Worm (Caenorhabditis elegans) whole organism, L1 larva: ENCODE results near the gene irld-61.

Source experiments
- C04F5.9 ChIP-seq: sonication (generic microtip); optimal IDR thresholded peaks from 2 replicates; lab custom pipeline; 2016; ENCODE audit warnings: missing genetic modification characterization, missing compliant biosample characterization
- C16A3.4 ChIP-seq: fragments of 150-350 bp; optimal IDR thresholded peaks from 2 replicates; lab custom pipeline; 2014; ENCODE audit warnings: missing biosample characterization, missing genetic modification characterization
- C34B4.2 ChIP-seq: sonication (generic microtip); optimal IDR thresholded peaks from 2 replicates; lab custom pipeline; 2017; ENCODE audit warnings: mild to moderate bottlenecking, missing genetic modification characterization, missing compliant biosample characterization
- F16B12.6 ChIP-seq: fragments of 150-350 bp; optimal IDR thresholded peaks from 2 replicates; lab custom pipeline; 2014; ENCODE audit warnings: missing biosample characterization, missing genetic modification characterization
- aha-1 ChIP-seq: fragments of 150-350 bp; optimal IDR thresholded peaks from 2 replicates; lab custom pipeline; 2014; ENCODE audit warnings: missing biosample characterization, missing genetic modification characterization
- alr-1 ChIP-seq: fragments of 200-800 bp; sonication (Bioruptor generic); optimal IDR thresholded peaks from 2 replicates; lab custom pipeline; 2018; ENCODE audit warnings: borderline replicate concordance, mild to moderate bottlenecking, missing genetic modification characterization, missing compliant biosample characterization
- aly-2 ChIP-seq: fragments of 150-350 bp; optimal IDR thresholded peaks from 2 replicates; lab custom pipeline; 2014; ENCODE audit warnings: missing biosample characterization, missing genetic modification characterization
- blmp-1 ChIP-seq: fragments of 150-350 bp; optimal IDR thresholded peaks from 2 replicates; lab custom pipeline; 2014; ENCODE audit warnings: missing biosample characterization, missing genetic modification characterization
- dpl-1 ChIP-seq, 3 experiments: fragments of 150-350 bp in 2 of 3; sonication (generic microtip) in 1 of 3; optimal IDR thresholded peaks; 2 replicates each; lab custom pipeline; 2014 to 2017; ENCODE audit warnings: missing biosample characterization in 3 of 3, missing genetic modification characterization in 3 of 3, missing genetic modification reagents in 3 of 3
- egl-13 ChIP-seq: sonication (generic microtip); optimal IDR thresholded peaks from 2 replicates; lab custom pipeline; 2016; ENCODE audit warnings: missing genotype, missing genetic modification reagents, missing genetic modification characterization, missing compliant biosample characterization
- egl-27 ChIP-seq, 2 experiments: fragments of 150-350 bp in 1 of 2; sonication (generic microtip); optimal IDR thresholded peaks; 3 replicates each; lab custom pipeline; 2017 to 2018; ENCODE audit warnings: missing biosample characterization in 2 of 2, missing genetic modification characterization in 2 of 2, missing genetic modification reagents in 2 of 2
- fkh-10 ChIP-seq: sonication (generic microtip); optimal IDR thresholded peaks from 2 replicates; lab custom pipeline; 2017; ENCODE audit warnings: missing biosample characterization, missing genetic modification reagents, missing genetic modification characterization
- fkh-4 ChIP-seq: sonication (generic microtip); optimal IDR thresholded peaks from 2 replicates; lab custom pipeline; 2016; ENCODE audit warnings: missing compliant biosample characterization, missing genetic modification characterization, borderline replicate concordance
- grh-1 ChIP-seq: fragments of 200-800 bp; sonication (Bioruptor generic); IDR thresholded peaks from 2 replicates; pipeline ENCODE4 v1.3.6; 2022; ENCODE audit warnings: missing genetic modification reagents, missing genetic modification characterization, missing compliant biosample characterization
- hpl-2 ChIP-seq: fragments of 150-350 bp; optimal IDR thresholded peaks from 2 replicates; lab custom pipeline; 2014; ENCODE audit warnings: missing biosample characterization, missing genetic modification reagents, missing genetic modification characterization
- jun-1 ChIP-seq: fragments of 150-350 bp; optimal IDR thresholded peaks from 2 replicates; lab custom pipeline; 2014; ENCODE audit warnings: missing biosample characterization, missing genetic modification reagents, missing genetic modification characterization
- lin-13 ChIP-seq: fragments of 150-350 bp; optimal IDR thresholded peaks from 2 replicates; lab custom pipeline; 2014; ENCODE audit warnings: missing biosample characterization, missing genetic modification reagents, missing genetic modification characterization
- lsy-2 ChIP-seq, 2 experiments: fragments of 150-350 bp; optimal IDR thresholded peaks; 2 replicates each; lab custom pipeline; 2014; ENCODE audit warnings: missing biosample characterization in 2 of 2, missing genetic modification characterization in 2 of 2
- mab-9 ChIP-seq: fragments of 200-800 bp; sonication (Bioruptor generic); IDR thresholded peaks from 2 replicates; pipeline ENCODE4 v1.3.6; 2022; ENCODE audit warnings: missing genetic modification reagents, missing genetic modification characterization, missing compliant biosample characterization
- mdl-1 ChIP-seq, 2 experiments: fragments of 150-350 bp; optimal IDR thresholded peaks; 2 replicates each; lab custom pipeline; 2014 to 2017; ENCODE audit warnings: missing biosample characterization in 2 of 2, missing genetic modification characterization in 2 of 2, inconsistent platforms in 1 of 2
- mef-2 ChIP-seq: fragments of 150-350 bp; optimal IDR thresholded peaks from 2 replicates; lab custom pipeline; 2014; ENCODE audit warnings: missing biosample characterization, missing genetic modification characterization
- mep-1 ChIP-seq: fragments of 150-350 bp; optimal IDR thresholded peaks from 2 replicates; lab custom pipeline; 2014; ENCODE audit warnings: missing biosample characterization, missing genetic modification characterization
- nhr-12 ChIP-seq: sonication (generic microtip); optimal IDR thresholded peaks from 2 replicates; lab custom pipeline; 2017; ENCODE audit warnings: missing biosample characterization, missing genetic modification characterization
- nhr-20 ChIP-seq: sonication (generic microtip); optimal IDR thresholded peaks from 2 replicates; lab custom pipeline; 2016; ENCODE audit warnings: mild to moderate bottlenecking, missing genetic modification characterization, missing compliant biosample characterization
- nhr-237 ChIP-seq: fragments of 150-350 bp; optimal IDR thresholded peaks from 2 replicates; lab custom pipeline; 2014; ENCODE audit warnings: missing biosample characterization, missing genetic modification characterization
- nhr-71 ChIP-seq: sonication (generic microtip); optimal IDR thresholded peaks from 2 replicates; lab custom pipeline; 2016; ENCODE audit warnings: mild to moderate bottlenecking, missing genetic modification characterization, moderate library complexity, missing compliant biosample characterization
- nhr-77 ChIP-seq: fragments of 150-350 bp; optimal IDR thresholded peaks from 2 replicates; lab custom pipeline; 2014; ENCODE audit warnings: missing biosample characterization, missing genetic modification characterization
- nhr-84 ChIP-seq: sonication (generic microtip); optimal IDR thresholded peaks from 2 replicates; lab custom pipeline; 2017; ENCODE audit warnings: missing biosample characterization, missing genetic modification characterization
- nhr-85 ChIP-seq: sonication (generic microtip); peaks from one replicate; lab custom pipeline; 2016; ENCODE audit warnings: missing genetic modification characterization, inconsistent platforms, missing compliant biosample characterization
- pax-3 ChIP-seq: fragments of 200-800 bp; sonication (Bioruptor generic); optimal IDR thresholded peaks from 2 replicates; lab custom pipeline; 2018; ENCODE audit warnings: mild to moderate bottlenecking, missing genetic modification characterization, moderate library complexity, missing compliant biosample characterization
- rnt-1 ChIP-seq: sonication (generic microtip); optimal IDR thresholded peaks from 2 replicates; lab custom pipeline; 2016; ENCODE audit warnings: mild to moderate bottlenecking, missing genetic modification characterization, moderate library complexity, missing compliant biosample characterization
- skn-1 ChIP-seq: fragments of 150-350 bp; optimal IDR thresholded peaks from 2 replicates; lab custom pipeline; 2014; ENCODE audit warnings: missing biosample characterization, missing genetic modification characterization
- snpc-4 ChIP-seq: fragments of 150-350 bp; optimal IDR thresholded peaks from 2 replicates; lab custom pipeline; 2014; ENCODE audit warnings: missing biosample characterization, missing genetic modification characterization
- snu-23 ChIP-seq: sonication (generic microtip); optimal IDR thresholded peaks from 2 replicates; lab custom pipeline; 2016; ENCODE audit warnings: missing genetic modification characterization, missing compliant biosample characterization
- sox-4 ChIP-seq: sonication (generic microtip); optimal IDR thresholded peaks from 2 replicates; lab custom pipeline; 2016; ENCODE audit warnings: missing genetic modification characterization, missing compliant biosample characterization
- sptf-1 ChIP-seq: fragments of 150-350 bp; optimal IDR thresholded peaks from 2 replicates; lab custom pipeline; 2014; ENCODE audit warnings: missing biosample characterization, missing genetic modification characterization
- sup-37 ChIP-seq: fragments of 200-800 bp; sonication (Bioruptor generic); optimal IDR thresholded peaks from 2 replicates; lab custom pipeline; 2018; ENCODE audit warnings: mild to moderate bottlenecking, missing genetic modification characterization, missing compliant biosample characterization
- swsn-7 ChIP-seq: sonication (generic microtip); optimal IDR thresholded peaks from 2 replicates; lab custom pipeline; 2016; ENCODE audit warnings: missing genetic modification characterization, missing compliant biosample characterization
- unc-130 ChIP-seq: fragments of 150-350 bp; optimal IDR thresholded peaks from 2 replicates; lab custom pipeline; 2017; ENCODE audit warnings: missing biosample characterization, missing genetic modification characterization, inconsistent platforms
- unc-30 ChIP-seq: sonication (generic microtip); optimal IDR thresholded peaks from 2 replicates; lab custom pipeline; 2017; ENCODE audit warnings: missing biosample characterization, missing genetic modification characterization
- unc-86 ChIP-seq: sonication (generic microtip); optimal IDR thresholded peaks from 2 replicates; lab custom pipeline; 2016; ENCODE audit warnings: missing genetic modification characterization, missing compliant biosample characterization
- unc-98 ChIP-seq: fragments of 200-800 bp; sonication (Bioruptor generic); IDR thresholded peaks from 2 replicates; pipeline ENCODE4 v1.3.6; 2022; ENCODE audit warnings: missing genetic modification characterization, missing compliant biosample characterization
- xbp-1 ChIP-seq: sonication (generic microtip); optimal IDR thresholded peaks from 2 replicates; lab custom pipeline; 2016; ENCODE audit warnings: missing genetic modification characterization, missing compliant biosample characterization

irld-61 gene

ce11 chrIII:12783878-12784277 lies 19.5 kb downstream of the irld-61 start:
- TF ChIP-seq mdl-1 (tag; optimal IDR thresholded peaks at IDR 0.05; lab: Kevin White, UChicago): no peak
- TF ChIP-seq snpc-4 (tag; lab: Kevin White, UChicago): no peak
- no peak for TF ChIP-seq nhr-20
- peak; percentile 82 for TF ChIP-seq fkh-10

- TF ChIP-seq mab-9 (GFP tag; lab: Robert Waterston, UW) (no peak), C34B4.2 (tag; lab: Kevin White, UChicago) (no peak), sup-37 (GFP tag; lab: Kevin White, UChicago) (no peak), egl-27 (tag; optimal IDR thresholded peaks at IDR 0.05; lab: Kevin White, UChicago) (no peak), nhr-12 (no peak), swsn-7 (tag; lab: Kevin White, UChicago) (no peak), pax-3 (no peak), egl-13 (tag; lab: Kevin White, UChicago) (no peak), unc-130 (tag; lab: Kevin White, UChicago) (no peak), mdl-1 (tag; optimal IDR thresholded peaks at IDR 0.05; lab: Kevin White, UChicago) (no peak), rnt-1 (tag; lab: Kevin White, UChicago) (no peak), C04F5.9 (tag; lab: Kevin White, UChicago) (no peak), lsy-2 (tag; optimal IDR thresholded peaks at IDR 0.05; lab: Kevin White, UChicago) (no peak), sox-4 (no peak), skn-1 (tag; lab: Kevin White, UChicago) (no peak), jun-1 (tag; lab: Kevin White, UChicago) (no peak), xbp-1 (tag; lab: Kevin White, UChicago) (no peak), nhr-71 (tag; lab: Kevin White, UChicago) (no peak)
These were observed 20.5 kb downstream of the irld-61 start, which contains the start of gene lgc-37 for ce11 chrIII:12784854-12785253. lgc-37 (plus strand) TSS chrIII:12785154.

- no peak for TF ChIP-seq C04F5.9 (tag; lab: Kevin White, UChicago)
- TF ChIP-seq unc-98 (GFP tag; lab: Robert Waterston, UW): no peak
- TF ChIP-seq mef-2 (tag; lab: Kevin White, UChicago): no peak
- no peak for TF ChIP-seq snpc-4 (tag; lab: Kevin White, UChicago)
- TF ChIP-seq C16A3.4 (tag; lab: Kevin White, UChicago): no peak
- TF ChIP-seq unc-86 (tag; lab: Kevin White, UChicago): no peak
- no peak for TF ChIP-seq sptf-1
These were observed 21.1 kb downstream of the irld-61 start for ce11 chrIII:12785427-12785826.

ce11 chrIII:12788239-12788638 lies 23.9 kb downstream of the irld-61 start:
- TF ChIP-seq nhr-237 (tag; lab: Kevin White, UChicago) (no peak), F16B12.6 (tag; lab: Kevin White, UChicago) (no peak), snpc-4 (tag; lab: Kevin White, UChicago) (no peak), lsy-2 (tag; optimal IDR thresholded peaks at IDR 0.05; lab: Kevin White, UChicago) (no peak), nhr-85 (tag; lab: Kevin White, UChicago) (no peak), sptf-1 (no peak), blmp-1 (tag; lab: Kevin White, UChicago) (no peak), C16A3.4 (tag; lab: Kevin White, UChicago) (no peak), sox-4 (no peak), mep-1 (tag; lab: Kevin White, UChicago) (no peak), dpl-1 (GFP tag; optimal IDR thresholded peaks at IDR 0.05; lab: Kevin White, UChicago) (no peak), aly-2 (tag; lab: Kevin White, UChicago) (no peak), lin-13 (GFP tag; lab: Kevin White, UChicago) (no peak), hpl-2 (GFP tag; lab: Kevin White, UChicago) (no peak)
- TF ChIP-seq, all 84 proteins: peak for 0

ce11 chrIII:12789420-12789819 lies 25.1 kb downstream of the irld-61 start, which contains the start of gene BE10.1:
BE10.1 (minus strand) TSS chrIII:12789520.
- TF ChIP-seq grh-1 (GFP tag; lab: Robert Waterston, UW): no peak
- TF ChIP-seq aha-1 (tag; lab: Kevin White, UChicago): no peak
- TF ChIP-seq snu-23: no peak
- no peak for TF ChIP-seq unc-30 (tag; lab: Kevin White, UChicago)
- no peak for TF ChIP-seq xbp-1 (tag; lab: Kevin White, UChicago)
- no peak for TF ChIP-seq alr-1 (tag; lab: Kevin White, UChicago)
- no peak for TF ChIP-seq mdl-1 (tag; optimal IDR thresholded peaks at IDR 0.05; lab: Kevin White, UChicago)
- TF ChIP-seq nhr-237 (tag; lab: Kevin White, UChicago): no peak
- TF ChIP-seq nhr-84 (tag; lab: Kevin White, UChicago): no peak
- no peak for TF ChIP-seq sptf-1
- no peak for TF ChIP-seq nhr-77
- no peak for TF ChIP-seq fkh-4
- no peak for TF ChIP-seq egl-27 (tag; optimal IDR thresholded peaks at IDR 0.05; lab: Kevin White, UChicago)
- no peak for TF ChIP-seq unc-86 (tag; lab: Kevin White, UChicago)
- no peak for TF ChIP-seq mab-9 (GFP tag; lab: Robert Waterston, UW)
